Worm (Caenorhabditis elegans): ENCODE measurements around the gene M162.7.

The M162.7 gene

ce11 chrV:19822093-19822492 is 27.3 kb upstream of the M162.7 start, which contains the start of gene Y116F11B.17:
Gene Y116F11B.17, minus strand, starts transcription at chrV:19822193.
- no peak for TF ChIP-seq pqm-1 (tag; optimal IDR thresholded peaks at IDR 0.05)
- TF ChIP-seq ztf-4 (tag; optimal IDR thresholded peaks at IDR 0.05): no peak
- no peak for TF ChIP-seq fos-1 (tag; optimal IDR thresholded peaks at IDR 0.05)
- TF ChIP-seq zag-1 (tag; optimal IDR thresholded peaks at IDR 0.05): no peak
- no peak for TF ChIP-seq R02D3.7 (tag; optimal IDR thresholded peaks at IDR 0.05)
- TF ChIP-seq eor-1 (tag; optimal IDR thresholded peaks at IDR 0.05): no peak
- no peak for TF ChIP-seq nhr-43 (tag; optimal IDR thresholded peaks at IDR 0.05; ENCODE audit: poor library complexity, severe bottlenecking)
- no peak for TF ChIP-seq lin-15B (tag; optimal IDR thresholded peaks at IDR 0.05)
- no peak for TF ChIP-seq ztf-11 (tag; optimal IDR thresholded peaks at IDR 0.05)
- no peak for TF ChIP-seq nhr-12 (tag; optimal IDR thresholded peaks at IDR 0.05)
- TF ChIP-seq nhr-76 (tag; optimal IDR thresholded peaks at IDR 0.05): no peak
- no peak for TF ChIP-seq nhr-23 (tag; optimal IDR thresholded peaks at IDR 0.05)

ce11 chrV:19820178-19820577 is 25.3 kb upstream of the M162.7 start:
- TF ChIP-seq fkh-2 (tag; optimal IDR thresholded peaks at IDR 0.05) (no peak), elt-3 (tag; optimal IDR thresholded peaks at IDR 0.05) (no peak), pha-4 (tag; optimal IDR thresholded peaks at IDR 0.05) (no peak), skn-1 (tag; optimal IDR thresholded peaks at IDR 0.05) (no peak), lsy-12 (tag; optimal IDR thresholded peaks at IDR 0.05) (no peak), nhr-43 (tag; optimal IDR thresholded peaks at IDR 0.05; ENCODE audit: poor library complexity, severe bottlenecking) (no peak)

ce11 chrV:19814833-19815232 is 20.0 kb upstream of the M162.7 start, which contains the start of gene daf-28:
Gene daf-28, plus strand, starts transcription at chrV:19815133.
- TF ChIP-seq aly-2 (tag; optimal IDR thresholded peaks at IDR 0.05) (no peak), snpc-4 (tag; optimal IDR thresholded peaks at IDR 0.05) (no peak), lin-39 (tag; optimal IDR thresholded peaks at IDR 0.05) (no peak), ZK546.5 (tag; optimal IDR thresholded peaks at IDR 0.05) (no peak), jun-1 (tag; optimal IDR thresholded peaks at IDR 0.05) (no peak), nhr-11 (tag; optimal IDR thresholded peaks at IDR 0.05) (no peak), zag-1 (tag; optimal IDR thresholded peaks at IDR 0.05) (no peak), ztf-11 (tag; optimal IDR thresholded peaks at IDR 0.05) (no peak)

ce11 chrV:19805548-19805947 is 10.7 kb upstream of the M162.7 start:
- TF ChIP-seq nfya-1 (tag; optimal IDR thresholded peaks at IDR 0.05; ENCODE audit: insufficient read depth) (no peak), unc-39 (tag; optimal IDR thresholded peaks at IDR 0.05) (no peak), fkh-2 (tag; optimal IDR thresholded peaks at IDR 0.05) (no peak), nhr-43 (tag; optimal IDR thresholded peaks at IDR 0.05; ENCODE audit: poor library complexity, severe bottlenecking) (no peak), R02D3.7 (tag; optimal IDR thresholded peaks at IDR 0.05) (no peak), ztf-4 (tag; optimal IDR thresholded peaks at IDR 0.05) (no peak), hmg-11 (tag; optimal IDR thresholded peaks at IDR 0.05) (no peak), ZK546.5 (tag; optimal IDR thresholded peaks at IDR 0.05) (no peak), eor-1 (tag; optimal IDR thresholded peaks at IDR 0.05) (no peak), lin-39 (tag; optimal IDR thresholded peaks at IDR 0.05) (no peak), fos-1 (tag; optimal IDR thresholded peaks at IDR 0.05) (no peak), mdl-1 (tag; optimal IDR thresholded peaks at IDR 0.05) (no peak), unc-62 (GFP tag; optimal IDR thresholded peaks at IDR 0.05) (no peak), elt-2 (tag; optimal IDR thresholded peaks at IDR 0.05) (no peak), nhr-28 (tag; optimal IDR thresholded peaks at IDR 0.05) (no peak), ceh-16 (tag; optimal IDR thresholded peaks at IDR 0.05) (no peak), ama-1 (optimal IDR thresholded peaks at IDR 0.05) (no peak), tbx-2 (tag; optimal IDR thresholded peaks at IDR 0.05) (no peak), ceh-9 (tag; optimal IDR thresholded peaks at IDR 0.05) (no peak)

ce11 chrV:19802797-19803196 is 8.0 kb upstream of the M162.7 start:
- no peak for TF ChIP-seq nhr-67 (tag; optimal IDR thresholded peaks at IDR 0.05)
- no peak for TF ChIP-seq ceh-82 (tag; optimal IDR thresholded peaks at IDR 0.05)
- TF ChIP-seq ceh-28 (tag; optimal IDR thresholded peaks at IDR 0.05): no peak
- no peak for TF ChIP-seq elt-3 (tag; optimal IDR thresholded peaks at IDR 0.05)
- no peak for TF ChIP-seq nfya-1 (tag; optimal IDR thresholded peaks at IDR 0.05; ENCODE audit: insufficient read depth)
- no peak for TF ChIP-seq nhr-28 (tag; optimal IDR thresholded peaks at IDR 0.05)
- TF ChIP-seq nhr-23 (tag; optimal IDR thresholded peaks at IDR 0.05): no peak
- no peak for TF ChIP-seq nhr-25 (tag; optimal IDR thresholded peaks at IDR 0.05)
- TF ChIP-seq fkh-10 (GFP tag; optimal IDR thresholded peaks at IDR 0.05): no peak
- no peak for TF ChIP-seq mml-1 (tag; optimal IDR thresholded peaks at IDR 0.05)
- no peak for TF ChIP-seq nhr-43 (tag; optimal IDR thresholded peaks at IDR 0.05; ENCODE audit: poor library complexity, severe bottlenecking)
- TF ChIP-seq ceh-9 (tag; optimal IDR thresholded peaks at IDR 0.05): no peak
